Fruit fly (Drosophila melanogaster) whole organism, embryonic: Measurements from ENCODE around the gene dome.
A peak's percentile ranks its signal among the peaks of the same experiment; 100 is the strongest.

Source experiments
- Blimp-1 ChIP-seq: fragments of 200-800 bp; sonication (Bioruptor generic); optimal IDR thresholded peaks from 3 replicates; lab custom pipeline; 2018; ENCODE audit warnings: missing biosample characterization, missing genetic modification characterization, mild to moderate bottlenecking, moderate library complexity, missing genetic modification reagents
- CG11085 ChIP-seq: fragments of 200-800 bp; sonication (Bioruptor generic); IDR thresholded peaks from 2 replicates; pipeline ENCODE4 v1.3.6; 2022; ENCODE audit warnings: missing biosample characterization, missing genetic modification characterization
- CG11247 ChIP-seq: fragments of 200-800 bp; sonication (Bioruptor generic); IDR thresholded peaks from 2 replicates; pipeline ENCODE4 v1.3.6; 2022; ENCODE audit warnings: missing biosample characterization, missing genetic modification characterization
- CG11560 ChIP-seq: fragments of 200-800 bp; sonication (Bioruptor generic); IDR thresholded peaks from 3 replicates; pipeline ENCODE4 v1.3.6; 2022; ENCODE audit warnings: missing biosample characterization, missing genetic modification characterization
- CG1233 ChIP-seq: fragments of 200-800 bp; sonication (Bioruptor generic); optimal IDR thresholded peaks from 4 replicates; lab custom pipeline; 2018; ENCODE audit warnings: missing biosample characterization, mild to moderate bottlenecking, missing genetic modification characterization
- CG12769 ChIP-seq: fragments of 200-800 bp; sonication (Bioruptor generic); optimal IDR thresholded peaks from 2 replicates; lab custom pipeline; 2019; ENCODE audit warnings: missing biosample characterization, mild to moderate bottlenecking, missing genetic modification characterization, moderate library complexity
- CG13775 ChIP-seq: fragments of 200-800 bp; sonication (Bioruptor generic); optimal IDR thresholded peaks from 3 replicates; lab custom pipeline; 2017; ENCODE audit warnings: missing biosample characterization, mild to moderate bottlenecking, missing genetic modification characterization
- CG14441 ChIP-seq: fragments of 200-800 bp; sonication (Bioruptor generic); IDR thresholded peaks from 2 replicates; pipeline ENCODE4 v1.3.6; 2022; ENCODE audit warnings: missing biosample characterization, missing genetic modification characterization
- CG17328 ChIP-seq: fragments of 200-800 bp; sonication (Bioruptor generic); IDR thresholded peaks from 2 replicates; pipeline ENCODE4 v1.3.6; 2022; ENCODE audit warnings: missing biosample characterization, missing genetic modification characterization
- CG17568 ChIP-seq: fragments of 200-800 bp; sonication (Bioruptor generic); optimal IDR thresholded peaks from 2 replicates; lab custom pipeline; 2018; ENCODE audit warnings: missing biosample characterization, mild to moderate bottlenecking, missing genetic modification characterization, moderate library complexity
- CG18262 ChIP-seq: fragments of 200-800 bp; optimal IDR thresholded peaks from 3 replicates; lab custom pipeline; 2019; ENCODE audit warnings: missing biosample characterization, mild to moderate bottlenecking, missing genetic modification characterization, moderate library complexity
- CG18764 ChIP-seq: fragments of 200-800 bp; sonication (Bioruptor generic); optimal IDR thresholded peaks from 3 replicates; lab custom pipeline; 2016; ENCODE audit warnings: missing biosample characterization, missing genetic modification characterization
- CG43689 ChIP-seq: fragments of 200-800 bp; sonication (Bioruptor generic); IDR thresholded peaks from 2 replicates; pipeline ENCODE4 v1.3.6; 2022; ENCODE audit warnings: missing biosample characterization, missing genetic modification characterization
- CG4404 ChIP-seq: fragments of 200-800 bp; sonication (Bioruptor generic); IDR thresholded peaks from 2 replicates; pipeline ENCODE4 v1.3.6; 2022; ENCODE audit warnings: missing biosample characterization, missing genetic modification characterization
- CG4617 ChIP-seq: fragments of 200-800 bp; sonication (Bioruptor generic); optimal IDR thresholded peaks from 3 replicates; lab custom pipeline; 2016; ENCODE audit warnings: missing biosample characterization, missing genetic modification characterization, borderline replicate concordance
- CG4820 ChIP-seq: fragments of 200-800 bp; sonication (Bioruptor generic); optimal IDR thresholded peaks from 3 replicates; lab custom pipeline; 2016; ENCODE audit warnings: missing biosample characterization, missing genetic modification characterization
- CG9932 ChIP-seq: fragments of 200-800 bp; sonication (Bioruptor generic); IDR thresholded peaks from 2 replicates; pipeline ENCODE4 v1.3.6; 2022; ENCODE audit warnings: missing biosample characterization, missing genetic modification characterization
- Deaf1 ChIP-seq: fragments of 200-800 bp; optimal IDR thresholded peaks from 3 replicates; lab custom pipeline; 2019; ENCODE audit warnings: missing biosample characterization, mild to moderate bottlenecking, missing genetic modification characterization, moderate library complexity
- Dek ChIP-seq: fragments of 200-800 bp; sonication (Bioruptor generic); optimal IDR thresholded peaks from 3 replicates; lab custom pipeline; 2019; ENCODE audit warnings: missing biosample characterization, mild to moderate bottlenecking, missing genetic modification characterization, moderate library complexity
- Dfd ChIP-seq, 2 experiments: fragments of >200 bp; optimal IDR thresholded peaks; 2 replicates each; lab custom pipeline; 2017; ENCODE audit warnings: missing biosample characterization in 2 of 2, missing genetic modification characterization in 2 of 2
- Gug ChIP-seq: fragments of 200-800 bp; sonication (Bioruptor generic); IDR thresholded peaks from 4 replicates; pipeline ENCODE4 v1.3.6; 2022; ENCODE audit warnings: missing biosample characterization, missing genetic modification characterization
- Hr78 ChIP-seq, 2 experiments: fragments of 200-800 bp in 1 of 2; fragments of >200 bp in 1 of 2; sonication (Bioruptor generic) in 1 of 2; optimal IDR thresholded peaks; 2 replicates each; lab custom pipeline; 2017 to 2019; ENCODE audit warnings: missing biosample characterization in 2 of 2, missing genetic modification characterization in 2 of 2, mild to moderate bottlenecking in 1 of 2, moderate library complexity in 1 of 2
- NfI ChIP-seq: fragments of 200-800 bp; sonication (Bioruptor generic); optimal IDR thresholded peaks from 3 replicates; lab custom pipeline; 2018; ENCODE audit warnings: missing biosample characterization, mild to moderate bottlenecking, missing genetic modification characterization, moderate library complexity
- Ptx1 ChIP-seq: fragments of 200-800 bp; sonication (Bioruptor generic); IDR thresholded peaks from 2 replicates; pipeline ENCODE4 v1.3.6; 2022; ENCODE audit warnings: missing biosample characterization, missing genetic modification characterization
- Rfx ChIP-seq: fragments of 200-800 bp; sonication (Bioruptor generic); IDR thresholded peaks from 2 replicates; pipeline ENCODE4 v1.3.6; 2022; ENCODE audit warnings: missing biosample characterization, missing genetic modification characterization
- Ssrp ChIP-seq: fragments of 200-800 bp; sonication (Bioruptor generic); optimal IDR thresholded peaks from 2 replicates; lab custom pipeline; 2018; ENCODE audit warnings: missing biosample characterization, mild to moderate bottlenecking, missing genetic modification characterization, moderate library complexity
- TFAM ChIP-seq: fragments of 200-800 bp; sonication (Bioruptor generic); optimal IDR thresholded peaks from 2 replicates; lab custom pipeline; 2017; ENCODE audit warnings: missing biosample characterization, missing genetic modification characterization, inconsistent platforms
- Xrp1 ChIP-seq: fragments of 200-800 bp; sonication (Bioruptor generic); IDR thresholded peaks from 2 replicates; pipeline ENCODE4 v1.3.6; 2022; ENCODE audit warnings: missing biosample characterization, missing genetic modification characterization
- bab2 ChIP-seq: fragments of 200-800 bp; sonication (Bioruptor generic); optimal IDR thresholded peaks from 2 replicates; lab custom pipeline; 2016; ENCODE audit warnings: missing biosample characterization, missing genetic modification characterization
- chif ChIP-seq, 2 experiments: fragments of 200-800 bp; sonication (Bioruptor generic); optimal IDR thresholded peaks; 3 replicates each; lab custom pipeline; 2016; ENCODE audit warnings: missing biosample characterization in 2 of 2, missing genetic modification characterization in 2 of 2
- chm ChIP-seq: fragments of 200-800 bp; sonication (Bioruptor generic); IDR thresholded peaks from 2 replicates; pipeline ENCODE4 v1.3.6; 2022; ENCODE audit warnings: missing biosample characterization, missing genetic modification characterization
- dpn ChIP-seq, 2 experiments: fragments of 200-800 bp; sonication (Bioruptor generic); optimal IDR thresholded peaks; 3 replicates each; lab custom pipeline; 2016; ENCODE audit warnings: missing biosample characterization in 2 of 2, missing genetic modification characterization in 2 of 2
- fd96Cb ChIP-seq: fragments of 200-800 bp; sonication (Bioruptor generic); optimal IDR thresholded peaks from 2 replicates; lab custom pipeline; 2018; ENCODE audit warnings: missing biosample characterization, mild to moderate bottlenecking, missing genetic modification characterization, moderate library complexity
- gem ChIP-seq: fragments of 200-800 bp; sonication (Bioruptor generic); optimal IDR thresholded peaks from 2 replicates; lab custom pipeline; 2019; ENCODE audit warnings: missing biosample characterization, mild to moderate bottlenecking, missing genetic modification characterization, moderate library complexity
- h ChIP-seq: fragments of >200 bp; optimal IDR thresholded peaks from 2 replicates; lab custom pipeline; 2017
- inv ChIP-seq: fragments of 200-800 bp; sonication (Bioruptor generic); IDR thresholded peaks from 2 replicates; pipeline ENCODE4 v1.3.6; 2022; ENCODE audit warnings: missing biosample characterization, missing genetic modification characterization; ENCODE audit not compliant: partially characterized antibody
- knrl ChIP-seq: fragments of 200-800 bp; sonication (Bioruptor generic); IDR thresholded peaks from 3 replicates; pipeline ENCODE4 v1.3.6; 2022; ENCODE audit warnings: missing biosample characterization, missing genetic modification characterization; ENCODE audit not compliant: partially characterized antibody
- lov ChIP-seq, 2 experiments: fragments of 200-800 bp in 1 of 2; fragments of >200 bp in 1 of 2; sonication (Bioruptor generic) in 1 of 2; IDR thresholded peaks in 1 of 2; optimal IDR thresholded peaks in 1 of 2; 2 replicates in 1 of 2; 3 replicates in 1 of 2; pipeline versions ENCODE4 v1.3.6 to Lab custom; 2017 to 2022; ENCODE audit warnings: missing biosample characterization in 1 of 2, missing genetic modification characterization in 1 of 2
- mam ChIP-seq: fragments of 200-800 bp; sonication (Bioruptor generic); optimal IDR thresholded peaks from 3 replicates; lab custom pipeline; 2016; ENCODE audit warnings: missing biosample characterization, missing genetic modification characterization
- nom ChIP-seq: fragments of 200-800 bp; sonication (Bioruptor generic); optimal IDR thresholded peaks from 2 replicates; lab custom pipeline; 2017; ENCODE audit warnings: missing biosample characterization, missing genetic modification characterization, mild to moderate bottlenecking, moderate library complexity, missing genetic modification reagents
- p53 ChIP-seq: fragments of 200-800 bp; sonication (Bioruptor generic); optimal IDR thresholded peaks from 2 replicates; lab custom pipeline; 2016; ENCODE audit warnings: missing biosample characterization, missing genetic modification characterization
- prd ChIP-seq, 3 experiments: fragments of >200 bp in 2 of 3; fragments of 200-800 bp in 1 of 3; sonication (Bioruptor generic) in 1 of 3; optimal IDR thresholded peaks in 2 of 3; IDR thresholded peaks in 1 of 3; 2 replicates in 2 of 3; 3 replicates in 1 of 3; pipeline versions ENCODE4 v1.3.6 to Lab custom; 2017 to 2022; ENCODE audit warnings: missing biosample characterization in 1 of 3, missing genetic modification characterization in 1 of 3
- ro ChIP-seq: fragments of 200-800 bp; sonication (Bioruptor generic); IDR thresholded peaks from 2 replicates; pipeline ENCODE4 v1.3.6; 2022; ENCODE audit warnings: missing biosample characterization, missing genetic modification characterization
- slbo ChIP-seq: fragments of 200-800 bp; sonication (Bioruptor generic); IDR thresholded peaks from 2 replicates; pipeline ENCODE4 v1.3.6; 2022; ENCODE audit warnings: missing biosample characterization, missing genetic modification characterization
- slou ChIP-seq: fragments of 200-800 bp; sonication (Bioruptor generic); optimal IDR thresholded peaks from 3 replicates; lab custom pipeline; 2016; ENCODE audit warnings: missing biosample characterization, missing genetic modification characterization
- ssp ChIP-seq: fragments of 200-800 bp; sonication (Bioruptor generic); IDR thresholded peaks from 2 replicates; pipeline ENCODE4 v1.3.6; 2022; ENCODE audit warnings: missing biosample characterization, missing genetic modification characterization
- toy ChIP-seq: fragments of 200-800 bp; sonication (Bioruptor generic); IDR thresholded peaks from 2 replicates; pipeline ENCODE4 v1.3.6; 2022; ENCODE audit warnings: missing biosample characterization, missing genetic modification characterization
- unpg ChIP-seq: fragments of 200-800 bp; sonication (Bioruptor generic); optimal IDR thresholded peaks from 3 replicates; lab custom pipeline; 2018; ENCODE audit warnings: missing biosample characterization, mild to moderate bottlenecking, missing genetic modification characterization, moderate library complexity
- zfh2 ChIP-seq: fragments of 200-800 bp; sonication (Bioruptor generic); optimal IDR thresholded peaks from 2 replicates; lab custom pipeline; 2016; ENCODE audit warnings: missing biosample characterization, missing genetic modification characterization

Gene dome

DNA sequence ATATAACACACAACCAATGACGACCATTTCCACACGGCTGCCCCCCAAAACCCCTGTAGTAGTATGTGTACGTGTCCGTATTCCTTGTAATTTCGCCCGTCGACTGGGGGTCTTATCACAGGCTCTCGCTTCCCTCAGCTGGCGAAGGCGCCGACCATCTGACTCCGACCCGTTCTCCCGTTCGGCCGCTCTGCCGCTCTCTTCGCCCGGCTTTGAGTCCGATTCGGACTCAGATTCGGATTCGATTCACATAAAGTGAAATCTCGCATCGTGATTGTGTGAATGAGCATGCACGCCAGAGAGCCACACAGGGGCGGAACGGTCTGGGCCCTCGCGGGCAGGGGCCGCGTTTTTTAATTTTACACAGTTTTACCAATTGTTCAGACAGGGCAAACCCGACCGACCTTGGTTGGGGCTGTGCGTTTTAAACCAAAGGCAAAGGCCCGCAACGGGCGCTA, 17.6 kb downstream of the dome start (continued):
- TF ChIP-seq zfh2 (GFP tag; lab: Kevin White, UChicago), result peak; percentile 40
- no peak for TF ChIP-seq fd96Cb (tag; lab: Kevin White, UChicago)
- TF ChIP-seq Ptx1, result peak; percentile 67
- TF ChIP-seq slbo, result peak; percentile 85
- TF ChIP-seq Ssrp (tag; lab: Kevin White, UChicago), result no peak
- no peak for TF ChIP-seq slou (GFP tag; lab: Kevin White, UChicago)
- TF ChIP-seq Deaf1 (tag; lab: Kevin White, UChicago), result peak; percentile 43
- TF ChIP-seq inv (GFP tag; lab: Robert Waterston, UW), result peak; percentile 67
- peak; percentile 13 for TF ChIP-seq Dek
- TF ChIP-seq dpn (GFP tag; optimal IDR thresholded peaks at IDR 0.05; lab: Kevin White, UChicago), result peak; percentile 17 to 29
- peak; percentile 10 for TF ChIP-seq Blimp-1 (GFP tag; lab: Kevin White, UChicago)
- no peak for TF ChIP-seq TFAM (GFP tag; lab: Kevin White, UChicago)
- TF ChIP-seq CG12769, result peak; percentile 31
- TF ChIP-seq toy, result 0 out of 2 replicates have a peak, but pooled peaks have one; percentile 19
- TF ChIP-seq CG4617 (GFP tag; lab: Kevin White, UChicago), result no peak
- TF ChIP-seq CG18262 (tag; lab: Kevin White, UChicago), result no peak
- TF ChIP-seq chif (GFP tag; optimal IDR thresholded peaks at IDR 0.05; lab: Kevin White, UChicago), result peak in 1 of 2 experiments; percentile 8
- peak; percentile 24; the same call in 1 of the 2 replicates for TF ChIP-seq CG17328 (GFP tag; lab: Robert Waterston, UW)
- TF ChIP-seq CG43689 (GFP tag; lab: Robert Waterston, UW), result no peak
- TF ChIP-seq mam, result peak; percentile 54
- no peak for TF ChIP-seq h
- peak; percentile 23 for TF ChIP-seq gem (tag; lab: Kevin White, UChicago)
- TF ChIP-seq Hr78 (GFP tag; optimal IDR thresholded peaks at IDR 0.05; lab: Kevin White, UChicago), result peak in 1 of 2 experiments; percentile 2
- no peak for TF ChIP-seq CG17568 (GFP tag; lab: Kevin White, UChicago)
- 0 out of 2 replicates have a peak, but pooled peaks have one; percentile 13 for TF ChIP-seq CG11085 (GFP tag; lab: Robert Waterston, UW)
- 0 out of 2 replicates have a peak, but pooled peaks have one; percentile 27 for TF ChIP-seq Xrp1
- no peak for TF ChIP-seq Dfd (GFP tag; optimal IDR thresholded peaks at IDR 0.05; lab: Kevin White, UChicago)
- peak; percentile 36 for TF ChIP-seq NfI (GFP tag; lab: Kevin White, UChicago)
- no peak for TF ChIP-seq lov (optimal IDR thresholded peaks at IDR 0.05; lab: Kevin White, UChicago)
- no peak for TF ChIP-seq lov (GFP tag; IDR thresholded peaks at IDR 0.05; lab: Robert Waterston, UW)
- peak; percentile 89 for TF ChIP-seq Rfx (GFP tag; lab: Robert Waterston, UW)
- peak; percentile 22 for TF ChIP-seq bab2 (GFP tag; lab: Kevin White, UChicago)
- TF ChIP-seq CG4404 (GFP tag; lab: Robert Waterston, UW), result peak; percentile 55; the same call in 1 of the 2 replicates
- peak; percentile 89 for TF ChIP-seq Gug (GFP tag; lab: Robert Waterston, UW)
- no peak for TF ChIP-seq unpg (GFP tag; lab: Kevin White, UChicago)
- peak; percentile 63 for TF ChIP-seq CG14441 (GFP tag; lab: Robert Waterston, UW)
- peak; percentile 18 for TF ChIP-seq CG13775 (GFP tag; lab: Kevin White, UChicago)
- peak; percentile 26; the same call in 1 of the 2 replicates for TF ChIP-seq chm (GFP tag; lab: Robert Waterston, UW)
- TF ChIP-seq ssp, result 0 out of 2 replicates have a peak, but pooled peaks have one; percentile 18
- no peak for TF ChIP-seq CG1233 (GFP tag; lab: Kevin White, UChicago)
- TF ChIP-seq CG11560, result 0 out of 3 replicates have a peak, but pooled peaks have one; percentile 43
- TF ChIP-seq ro (GFP tag; lab: Robert Waterston, UW), result 0 out of 2 replicates have a peak, but pooled peaks have one; percentile 25
- TF ChIP-seq CG9932 (GFP tag; lab: Robert Waterston, UW), result peak; percentile 84
- no peak for TF ChIP-seq p53 (GFP tag; lab: Kevin White, UChicago)
- no peak for TF ChIP-seq CG4820 (GFP tag; lab: Kevin White, UChicago)
- no peak for TF ChIP-seq CG18764 (GFP tag; lab: Kevin White, UChicago)
- TF ChIP-seq knrl (GFP tag; lab: Robert Waterston, UW), result peak; percentile 64; the same call in 2 of the 3 replicates
- TF ChIP-seq CG11247, result peak; percentile 48; the same call in 1 of the 2 replicates
- no peak for TF ChIP-seq prd (optimal IDR thresholded peaks at IDR 0.05; lab: Kevin White, UChicago)
- peak; percentile 78 for TF ChIP-seq prd (GFP tag; IDR thresholded peaks at IDR 0.05; lab: Robert Waterston, UW)
- peak; percentile 24 for TF ChIP-seq nom (GFP tag; lab: Kevin White, UChicago)
